Fruit fly (Drosophila melanogaster) whole organism, embryonic: Measurements from ENCODE around the gene WDR79.

ENCODE experiments used
- Asciz ChIP-seq: fragments of 200-800 bp; sonication (Bioruptor generic); optimal IDR thresholded peaks from 2 replicates; lab custom pipeline; 2017; ENCODE audit warnings: missing biosample characterization, mild to moderate bottlenecking, missing genetic modification characterization, missing genetic modification reagents
- Atf6 ChIP-seq: fragments of 200-800 bp; sonication (Bioruptor generic); IDR thresholded peaks from 2 replicates; pipeline ENCODE4 v1.3.6; 2022; ENCODE audit warnings: missing biosample characterization, missing genetic modification characterization
- Bgb ChIP-seq: fragments of 200-800 bp; sonication (Bioruptor generic); IDR thresholded peaks from 2 replicates; pipeline ENCODE4 v1.3.6; 2022; ENCODE audit warnings: missing biosample characterization, missing genetic modification characterization; ENCODE audit not compliant: partially characterized antibody
- CG11695 ChIP-seq: fragments of 200-800 bp; sonication (Bioruptor generic); IDR thresholded peaks from 3 replicates; pipeline ENCODE4 v1.3.6; 2022; ENCODE audit warnings: missing biosample characterization, missing genetic modification characterization
- CG12299 ChIP-seq: fragments of 200-800 bp; sonication (Bioruptor generic); optimal IDR thresholded peaks from 2 replicates; lab custom pipeline; 2018; ENCODE audit warnings: missing biosample characterization, mild to moderate bottlenecking, missing genetic modification characterization
- CG12391 ChIP-seq: fragments of 200-800 bp; sonication (Bioruptor generic); optimal IDR thresholded peaks from 3 replicates; lab custom pipeline; 2018; ENCODE audit warnings: missing biosample characterization, mild to moderate bottlenecking, missing genetic modification characterization, moderate library complexity
- CG15601 ChIP-seq: fragments of 200-800 bp; sonication (Bioruptor generic); optimal IDR thresholded peaks from 3 replicates; lab custom pipeline; 2019; ENCODE audit warnings: missing biosample characterization, mild to moderate bottlenecking, missing genetic modification characterization, moderate library complexity
- CG18011 ChIP-seq: fragments of 200-800 bp; sonication (Bioruptor generic); optimal IDR thresholded peaks from 2 replicates; lab custom pipeline; 2017; ENCODE audit warnings: missing biosample characterization, missing genetic modification characterization, mild to moderate bottlenecking, moderate library complexity, missing genotype
- CG2116 ChIP-seq: fragments of 200-800 bp; sonication (Bioruptor generic); optimal IDR thresholded peaks from 3 replicates; lab custom pipeline; 2018; ENCODE audit warnings: missing biosample characterization, mild to moderate bottlenecking, missing genetic modification characterization
- CG30020 ChIP-seq: fragments of 200-800 bp; optimal IDR thresholded peaks from 2 replicates; lab custom pipeline; 2019; ENCODE audit warnings: missing biosample characterization, mild to moderate bottlenecking, missing genetic modification characterization, moderate library complexity
- CG31224 ChIP-seq: fragments of 200-800 bp; sonication (Bioruptor generic); IDR thresholded peaks from 2 replicates; pipeline ENCODE4 v1.3.6; 2022; ENCODE audit warnings: missing biosample characterization, missing genetic modification characterization
- CG4282 ChIP-seq: fragments of 200-800 bp; sonication (Bioruptor generic); optimal IDR thresholded peaks from 2 replicates; lab custom pipeline; 2016; ENCODE audit warnings: missing biosample characterization, missing genetic modification characterization
- CG7987 ChIP-seq: fragments of 200-800 bp; sonication (Bioruptor generic); optimal IDR thresholded peaks from 2 replicates; lab custom pipeline; 2018; ENCODE audit warnings: missing biosample characterization, mild to moderate bottlenecking, missing genetic modification characterization, moderate library complexity
- CG8359 ChIP-seq: fragments of 200-800 bp; sonication (Bioruptor generic); optimal IDR thresholded peaks from 2 replicates; lab custom pipeline; 2017; ENCODE audit warnings: missing biosample characterization, mild to moderate bottlenecking, missing genetic modification characterization, borderline replicate concordance
- CG9727 ChIP-seq: fragments of 200-800 bp; sonication (Bioruptor generic); optimal IDR thresholded peaks from 3 replicates; lab custom pipeline; 2017; ENCODE audit warnings: missing biosample characterization, mild to moderate bottlenecking, missing genetic modification characterization
- Elba2 ChIP-seq: fragments of 200-800 bp; sonication (Bioruptor generic); optimal IDR thresholded peaks from 3 replicates; lab custom pipeline; 2016; ENCODE audit warnings: missing biosample characterization, missing genetic modification characterization
- Gug ChIP-seq: fragments of 200-800 bp; sonication (Bioruptor generic); IDR thresholded peaks from 4 replicates; pipeline ENCODE4 v1.3.6; 2022; ENCODE audit warnings: missing biosample characterization, missing genetic modification characterization
- Hand ChIP-seq: fragments of 200-800 bp; sonication (Bioruptor generic); optimal IDR thresholded peaks from 2 replicates; lab custom pipeline; 2017; ENCODE audit warnings: mild to moderate bottlenecking, missing biosample characterization, missing genetic modification reagents, missing genetic modification characterization
- Lhr ChIP-seq: fragments of 200-800 bp; sonication (Bioruptor generic); optimal IDR thresholded peaks from 3 replicates; lab custom pipeline; 2017; ENCODE audit warnings: mild to moderate bottlenecking, missing biosample characterization, missing genetic modification reagents, missing genetic modification characterization
- MBD-R2 ChIP-seq: fragments of 200-800 bp; sonication (Bioruptor generic); IDR thresholded peaks from 2 replicates; pipeline ENCODE4 v1.3.6; 2022; ENCODE audit warnings: missing biosample characterization, missing genetic modification characterization
- MESR4 ChIP-seq: fragments of 200-800 bp; sonication (Bioruptor generic); optimal IDR thresholded peaks from 2 replicates; lab custom pipeline; 2018; ENCODE audit warnings: missing biosample characterization, mild to moderate bottlenecking, missing genetic modification characterization, moderate library complexity
- NC2α ChIP-seq: fragments of 200-800 bp; sonication (Bioruptor generic); optimal IDR thresholded peaks from 2 replicates; lab custom pipeline; 2016; ENCODE audit warnings: missing biosample characterization, missing genetic modification characterization
- NFAT ChIP-seq: fragments of 200-800 bp; sonication (Bioruptor generic); IDR thresholded peaks from 2 replicates; pipeline ENCODE4 v1.3.6; 2022; ENCODE audit warnings: missing biosample characterization, missing genetic modification characterization
- PHDP ChIP-seq: fragments of 200-800 bp; sonication (Bioruptor generic); optimal IDR thresholded peaks from 3 replicates; lab custom pipeline; 2018; ENCODE audit warnings: missing biosample characterization, mild to moderate bottlenecking, missing genetic modification characterization, moderate library complexity
- Scr ChIP-seq: fragments of 200-800 bp; sonication (Bioruptor generic); IDR thresholded peaks from 2 replicates; pipeline ENCODE4 v1.3.6; 2022; ENCODE audit warnings: missing biosample characterization, missing genetic modification characterization; ENCODE audit not compliant: partially characterized antibody
- Spps ChIP-seq: fragments of 200-800 bp; sonication (Bioruptor generic); optimal IDR thresholded peaks from 2 replicates; lab custom pipeline; 2018; ENCODE audit warnings: missing biosample characterization, mild to moderate bottlenecking, missing genetic modification characterization
- Ssrp ChIP-seq: fragments of 200-800 bp; sonication (Bioruptor generic); optimal IDR thresholded peaks from 2 replicates; lab custom pipeline; 2018; ENCODE audit warnings: missing biosample characterization, mild to moderate bottlenecking, missing genetic modification characterization, moderate library complexity
- Vsx1 ChIP-seq: fragments of 200-800 bp; sonication (Bioruptor generic); optimal IDR thresholded peaks from 2 replicates; lab custom pipeline; 2017; ENCODE audit warnings: missing biosample characterization, mild to moderate bottlenecking, missing genetic modification characterization, missing genetic modification reagents
- ase ChIP-seq: fragments of 200-800 bp; sonication (Bioruptor generic); IDR thresholded peaks from 3 replicates; pipeline ENCODE4 v1.3.6; 2022; ENCODE audit warnings: missing biosample characterization, missing genetic modification characterization
- br ChIP-seq: fragments of >200 bp; optimal IDR thresholded peaks from 2 replicates; lab custom pipeline; 2017
- dpn ChIP-seq, 2 experiments: fragments of 200-800 bp; sonication (Bioruptor generic); optimal IDR thresholded peaks; 3 replicates each; lab custom pipeline; 2016; ENCODE audit warnings: missing biosample characterization in 2 of 2, missing genetic modification characterization in 2 of 2
- ems ChIP-seq: fragments of 200-800 bp; sonication (Bioruptor generic); optimal IDR thresholded peaks from 3 replicates; lab custom pipeline; 2016; ENCODE audit warnings: missing biosample characterization, missing genetic modification characterization
- esg ChIP-seq: fragments of 200-800 bp; sonication (Bioruptor generic); conservative IDR thresholded peaks from 2 replicates; pipeline ENCODE4 v1.3.6; 2022; ENCODE audit warnings: missing biosample characterization, missing genetic modification characterization
- inv ChIP-seq: fragments of 200-800 bp; sonication (Bioruptor generic); IDR thresholded peaks from 2 replicates; pipeline ENCODE4 v1.3.6; 2022; ENCODE audit warnings: missing biosample characterization, missing genetic modification characterization; ENCODE audit not compliant: partially characterized antibody
- jigr1 ChIP-seq: fragments of 200-800 bp; sonication (Bioruptor generic); IDR thresholded peaks from 3 replicates; pipeline ENCODE4 v1.3.6; 2022; ENCODE audit warnings: missing biosample characterization, missing genetic modification characterization
- kah ChIP-seq: fragments of 200-800 bp; sonication (Bioruptor generic); optimal IDR thresholded peaks from 2 replicates; lab custom pipeline; 2018; ENCODE audit warnings: missing biosample characterization, mild to moderate bottlenecking, missing genetic modification characterization
- ken ChIP-seq: fragments of 200-800 bp; sonication (Bioruptor generic); IDR thresholded peaks from 3 replicates; pipeline ENCODE4 v1.3.6; 2022; ENCODE audit warnings: missing biosample characterization, missing genetic modification characterization
- klu ChIP-seq: fragments of 200-800 bp; sonication (Bioruptor generic); IDR thresholded peaks from 2 replicates; pipeline ENCODE4 v1.3.6; 2022; ENCODE audit warnings: missing biosample characterization, missing genetic modification characterization
- lola ChIP-seq, 3 experiments: fragments of >200 bp in 2 of 3; fragments of 200-800 bp in 1 of 3; sonication (Bioruptor generic) in 1 of 3; optimal IDR thresholded peaks; 2 replicates each; lab custom pipeline; 2017 to 2019; ENCODE audit warnings: missing biosample characterization in 3 of 3, missing genetic modification characterization in 3 of 3, mild to moderate bottlenecking in 1 of 3, moderate library complexity in 1 of 3
- nmo ChIP-seq: fragments of 200-800 bp; sonication (Bioruptor generic); optimal IDR thresholded peaks from 2 replicates; lab custom pipeline; 2018; ENCODE audit warnings: missing biosample characterization, mild to moderate bottlenecking, missing genetic modification characterization, moderate library complexity
- otp ChIP-seq: fragments of 200-800 bp; sonication (Bioruptor generic); IDR thresholded peaks from 3 replicates; pipeline ENCODE4, ENCODE4 v1.3.6; 2022; ENCODE audit warnings: missing biosample characterization, missing genetic modification characterization
- pb ChIP-seq: fragments of 200-800 bp; sonication (Bioruptor generic); optimal IDR thresholded peaks from 3 replicates; lab custom pipeline; 2016; ENCODE audit warnings: missing biosample characterization, missing genetic modification characterization
- pnt ChIP-seq: fragments of 200-800 bp; sonication (Bioruptor generic); optimal IDR thresholded peaks from 3 replicates; lab custom pipeline; 2016; ENCODE audit warnings: missing biosample characterization, missing genetic modification characterization
- pum ChIP-seq: fragments of 200-800 bp; sonication (Bioruptor generic); optimal IDR thresholded peaks from 2 replicates; lab custom pipeline; 2016; ENCODE audit warnings: missing biosample characterization, missing genetic modification characterization
- seq ChIP-seq: fragments of 200-800 bp; sonication (Bioruptor generic); IDR thresholded peaks from 2 replicates; pipeline ENCODE4 v1.3.6; 2022; ENCODE audit warnings: missing biosample characterization, missing genetic modification characterization
- sob ChIP-seq: fragments of 200-800 bp; sonication (Bioruptor generic); IDR thresholded peaks from 2 replicates; pipeline ENCODE4 v1.3.6; 2022; ENCODE audit warnings: missing biosample characterization, missing genetic modification characterization
- sug ChIP-seq: fragments of 200-800 bp; optimal IDR thresholded peaks from 2 replicates; lab custom pipeline; 2019; ENCODE audit warnings: missing biosample characterization, mild to moderate bottlenecking, missing genetic modification characterization, moderate library complexity
- trem ChIP-seq: fragments of 200-800 bp; optimal IDR thresholded peaks from 3 replicates; lab custom pipeline; 2019; ENCODE audit warnings: missing biosample characterization, mild to moderate bottlenecking, missing genetic modification characterization, moderate library complexity
- zfh2 ChIP-seq: fragments of 200-800 bp; sonication (Bioruptor generic); optimal IDR thresholded peaks from 2 replicates; lab custom pipeline; 2016; ENCODE audit warnings: missing biosample characterization, missing genetic modification characterization

The WDR79 gene

DNA sequence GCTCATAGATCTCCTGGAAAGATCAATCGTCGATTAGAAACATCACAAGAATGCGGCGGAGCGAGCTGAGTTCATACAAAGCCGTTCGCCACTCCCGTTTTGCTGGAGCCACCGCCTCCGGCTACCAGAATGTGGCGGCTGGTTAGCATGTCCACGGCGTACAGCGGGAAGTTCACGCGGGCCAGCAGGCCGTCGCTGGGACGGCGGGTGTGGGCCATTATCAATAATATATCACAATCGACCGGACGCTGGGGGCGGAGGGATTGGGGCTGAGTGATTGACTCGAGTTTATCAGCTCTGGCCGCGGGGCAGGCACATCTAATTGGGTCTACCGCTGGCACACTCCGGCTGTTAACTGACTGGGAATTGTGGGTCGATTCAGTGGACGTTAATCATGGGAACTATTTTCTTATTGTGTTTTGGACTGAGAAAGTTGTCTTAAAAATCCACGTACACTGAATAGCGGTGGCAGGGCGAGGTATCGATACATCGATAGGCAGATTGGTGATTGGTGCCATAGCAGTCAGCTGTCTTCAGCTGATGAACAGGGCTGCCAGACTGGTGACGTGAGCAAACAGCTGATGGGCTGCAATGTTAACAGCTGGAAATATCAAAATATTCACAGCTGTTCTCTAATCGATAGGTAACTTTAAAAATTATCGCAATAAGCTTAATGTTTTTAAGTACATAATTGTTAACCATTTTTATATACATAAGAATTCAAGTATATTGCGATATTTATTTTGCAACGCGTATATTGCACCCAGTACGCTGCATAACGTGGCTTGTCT is 28.9 kb downstream of the WDR79 start, which contains the start of gene CG9175 (continued):
- peak; percentile 61 for TF ChIP-seq CG15601 (tag; lab: Kevin White, UChicago)
- peak; percentile 78 for TF ChIP-seq CG2116
- peak; percentile 98 for TF ChIP-seq Bgb (GFP tag; lab: Robert Waterston, UW)
- TF ChIP-seq NFAT (GFP tag; lab: Robert Waterston, UW): peak; percentile 49; the same call in 1 of the 2 replicates
- no peak for TF ChIP-seq CG4282 (GFP tag; lab: Kevin White, UChicago)
- peak; percentile 86 for TF ChIP-seq trem
- TF ChIP-seq ems (GFP tag; lab: Kevin White, UChicago): no peak
- TF ChIP-seq otp (GFP tag; lab: Robert Waterston, UW): no peak
- peak; percentile 100 for TF ChIP-seq CG18011 (GFP tag; lab: Kevin White, UChicago)
- no peak for TF ChIP-seq kah (GFP tag; lab: Kevin White, UChicago)
- TF ChIP-seq jigr1 (GFP tag; lab: Robert Waterston, UW): no peak; the same call in 2 of the 3 replicates
- 0 out of 3 replicates have a peak, but pooled peaks have one; percentile 24 for TF ChIP-seq ken
- peak; percentile 7 for TF ChIP-seq Spps (tag; lab: Kevin White, UChicago)
- TF ChIP-seq CG31224 (GFP tag; lab: Robert Waterston, UW): no peak
- no peak for TF ChIP-seq NC2α (GFP tag; lab: Kevin White, UChicago)
- no peak for TF ChIP-seq CG8359 (GFP tag; lab: Kevin White, UChicago)
- no peak for TF ChIP-seq esg
- TF ChIP-seq Elba2 (GFP tag; lab: Kevin White, UChicago): peak; percentile 97
- no peak for TF ChIP-seq pum (GFP tag; lab: Kevin White, UChicago)
- TF ChIP-seq dpn (GFP tag; optimal IDR thresholded peaks at IDR 0.05; lab: Kevin White, UChicago): peak; percentile 40 to 45
- TF ChIP-seq zfh2 (GFP tag; lab: Kevin White, UChicago): peak; percentile 41
- peak; percentile 38 for TF ChIP-seq CG9727 (GFP tag; lab: Kevin White, UChicago)
- peak; percentile 12 for TF ChIP-seq pnt (GFP tag; lab: Kevin White, UChicago)
- TF ChIP-seq br (lab: Kevin White, UChicago): no peak
- peak; percentile 93 for TF ChIP-seq Scr (GFP tag; lab: Robert Waterston, UW)
- TF ChIP-seq PHDP (tag; lab: Kevin White, UChicago): peak; percentile 38
- peak; percentile 62 for TF ChIP-seq sug (tag; lab: Kevin White, UChicago)
- no peak for TF ChIP-seq lola (GFP tag; optimal IDR thresholded peaks at IDR 0.05; lab: Kevin White, UChicago)
- TF ChIP-seq Hand (GFP tag; lab: Kevin White, UChicago): no peak
- peak; percentile 74 for TF ChIP-seq sob (GFP tag; lab: Robert Waterston, UW)
- TF ChIP-seq inv: peak; percentile 94
- no peak for TF ChIP-seq CG7987 (GFP tag; lab: Kevin White, UChicago)
- TF ChIP-seq seq: no peak
- peak; percentile 98 for TF ChIP-seq MBD-R2
- TF ChIP-seq Asciz (GFP tag; lab: Kevin White, UChicago): no peak
- TF ChIP-seq Vsx1 (GFP tag; lab: Kevin White, UChicago): no peak
- TF ChIP-seq pb (GFP tag; lab: Kevin White, UChicago): peak; percentile 7
- TF ChIP-seq MESR4 (GFP tag; lab: Kevin White, UChicago): peak; percentile 98
- peak; percentile 83 for TF ChIP-seq Lhr
- TF ChIP-seq ase (GFP tag; lab: Robert Waterston, UW): no peak
- no peak for TF ChIP-seq Atf6 (GFP tag; lab: Robert Waterston, UW)
- TF ChIP-seq Gug (GFP tag; lab: Robert Waterston, UW): no peak; the same call in 3 of the 4 replicates
- TF ChIP-seq nmo (GFP tag; lab: Kevin White, UChicago): peak; percentile 67
- TF ChIP-seq CG12299 (tag; lab: Kevin White, UChicago): no peak
- TF ChIP-seq klu (GFP tag; lab: Robert Waterston, UW): no peak
- TF ChIP-seq Ssrp (tag; lab: Kevin White, UChicago): no peak
- TF ChIP-seq CG11695 (GFP tag; lab: Robert Waterston, UW): 0 out of 3 replicates have a peak, but pooled peaks have one; percentile 37
- TF ChIP-seq CG30020: peak; percentile 33
- TF ChIP-seq CG12391: peak; percentile 58
